Worm (Caenorhabditis elegans) whole organism, L2 larva: ENCODE results near the gene gon-14.
"Not testable (repeated sequence)": the region's sequence is repeated elsewhere in the genome, so short reads cannot be mapped to it uniquely, and the experiment has no call there.

Source experiments
- C34F6.9 ChIP-seq: fragments of 150-350 bp; optimal IDR thresholded peaks from 2 replicates; lab custom pipeline; 2014; ENCODE audit warnings: missing biosample characterization, missing genetic modification characterization
- F13H6.1 ChIP-seq: sonication (generic microtip); optimal IDR thresholded peaks from 2 replicates; lab custom pipeline; 2016; ENCODE audit warnings: missing genetic modification characterization, missing compliant biosample characterization
- R02D3.7 ChIP-seq: fragments of 150-350 bp; optimal IDR thresholded peaks from 2 replicates; lab custom pipeline; 2014; ENCODE audit warnings: missing biosample characterization, missing genetic modification characterization
- ZK546.5 ChIP-seq: sonication (generic microtip); optimal IDR thresholded peaks from 2 replicates; lab custom pipeline; 2017; ENCODE audit warnings: missing biosample characterization, missing genetic modification characterization
- alr-1 ChIP-seq: fragments of 150-350 bp; optimal IDR thresholded peaks from 2 replicates; lab custom pipeline; 2014; ENCODE audit warnings: missing biosample characterization, missing genetic modification characterization
- aly-2 ChIP-seq: fragments of 150-350 bp; optimal IDR thresholded peaks from 2 replicates; lab custom pipeline; 2014; ENCODE audit warnings: missing biosample characterization, missing genetic modification characterization
- ceh-82 ChIP-seq: fragments of 150-350 bp; optimal IDR thresholded peaks from 2 replicates; lab custom pipeline; 2014; ENCODE audit warnings: missing biosample characterization, missing genetic modification characterization
- crh-2 ChIP-seq: sonication (generic microtip); optimal IDR thresholded peaks from 2 replicates; lab custom pipeline; 2017; ENCODE audit warnings: missing biosample characterization, missing genetic modification characterization
- dmd-4 ChIP-seq: sonication (generic microtip); optimal IDR thresholded peaks from 2 replicates; lab custom pipeline; 2017; ENCODE audit warnings: missing biosample characterization, missing genetic modification characterization
- egl-27 ChIP-seq: sonication (generic microtip); optimal IDR thresholded peaks from 3 replicates; lab custom pipeline; 2017; ENCODE audit warnings: missing biosample characterization, missing genetic modification reagents, missing genetic modification characterization
- fos-1 ChIP-seq: fragments of 150-350 bp; optimal IDR thresholded peaks from 2 replicates; lab custom pipeline; 2014; ENCODE audit warnings: missing biosample characterization, missing genetic modification characterization
- gmeb-1 ChIP-seq: fragments of 150-350 bp; optimal IDR thresholded peaks from 2 replicates; lab custom pipeline; 2014; ENCODE audit warnings: missing biosample characterization, missing genetic modification characterization
- lin-11 ChIP-seq: fragments of 150-350 bp; sonication (generic microtip); optimal IDR thresholded peaks from 2 replicates; lab custom pipeline; 2014; ENCODE audit warnings: missing biosample characterization, missing genetic modification characterization, inconsistent platforms, mixed read lengths
- lin-13 ChIP-seq: fragments of 150-350 bp; optimal IDR thresholded peaks from 2 replicates; lab custom pipeline; 2014; ENCODE audit warnings: missing biosample characterization, missing genetic modification reagents, missing genetic modification characterization
- mab-5 ChIP-seq: fragments of 150-350 bp; optimal IDR thresholded peaks from 2 replicates; lab custom pipeline; 2014; ENCODE audit warnings: missing biosample characterization, missing genetic modification characterization
- mdl-1 ChIP-seq, 2 experiments: fragments of 150-350 bp in 1 of 2; sonication (generic microtip) in 1 of 2; optimal IDR thresholded peaks; 2 replicates each; lab custom pipeline; 2017; ENCODE audit warnings: missing biosample characterization in 2 of 2, missing genetic modification characterization in 2 of 2
- nhr-11 ChIP-seq: fragments of 150-350 bp; optimal IDR thresholded peaks from 2 replicates; lab custom pipeline; 2014; ENCODE audit warnings: missing biosample characterization, missing genetic modification characterization
- nhr-12 ChIP-seq: fragments of 150-350 bp; optimal IDR thresholded peaks from 2 replicates; lab custom pipeline; 2014; ENCODE audit warnings: missing biosample characterization, missing genetic modification characterization
- nhr-129 ChIP-seq: fragments of 150-350 bp; optimal IDR thresholded peaks from 2 replicates; lab custom pipeline; 2014; ENCODE audit warnings: missing biosample characterization, missing genetic modification characterization
- nhr-23 ChIP-seq: fragments of 150-350 bp; optimal IDR thresholded peaks from 2 replicates; lab custom pipeline; 2014; ENCODE audit warnings: missing biosample characterization, missing genetic modification reagents, missing genetic modification characterization
- nhr-237 ChIP-seq: fragments of 150-350 bp; optimal IDR thresholded peaks from 2 replicates; lab custom pipeline; 2014; ENCODE audit warnings: missing biosample characterization, missing genetic modification characterization
- nhr-25 ChIP-seq: fragments of 150-350 bp; sonication (generic microtip); optimal IDR thresholded peaks from 3 replicates; lab custom pipeline; 2014; ENCODE audit warnings: missing biosample characterization, missing genetic modification characterization
- sem-4 ChIP-seq: fragments of 150-350 bp; optimal IDR thresholded peaks from 2 replicates; lab custom pipeline; 2014; ENCODE audit warnings: missing biosample characterization, missing genetic modification reagents, missing genetic modification characterization
- skn-1 ChIP-seq: sonication (generic microtip); optimal IDR thresholded peaks from 2 replicates; lab custom pipeline; 2017; ENCODE audit warnings: missing biosample characterization, missing genetic modification characterization
- sma-9 ChIP-seq, 2 experiments: fragments of 150-350 bp in 1 of 2; sonication (generic microtip) in 1 of 2; optimal IDR thresholded peaks; 2 replicates each; lab custom pipeline; 2014 to 2016; ENCODE audit warnings: missing genetic modification characterization in 2 of 2, mild to moderate bottlenecking in 1 of 2, missing biosample characterization in 1 of 2, missing compliant biosample characterization in 1 of 2, missing genetic modification reagents in 1 of 2, moderate library complexity in 1 of 2
- unc-39 ChIP-seq: fragments of 150-350 bp; optimal IDR thresholded peaks from 2 replicates; lab custom pipeline; 2014; ENCODE audit warnings: missing biosample characterization, missing genetic modification characterization
- unc-55 ChIP-seq: fragments of 150-350 bp; sonication (generic microtip); optimal IDR thresholded peaks from 3 replicates; lab custom pipeline; 2014; ENCODE audit warnings: missing biosample characterization, missing genetic modification reagents, missing genetic modification characterization
- zag-1 ChIP-seq: fragments of 150-350 bp; optimal IDR thresholded peaks from 2 replicates; lab custom pipeline; 2014; ENCODE audit warnings: missing biosample characterization, missing genetic modification characterization
- ztf-11 ChIP-seq: sonication (generic microtip); optimal IDR thresholded peaks from 2 replicates; lab custom pipeline; 2017; ENCODE audit warnings: missing biosample characterization, missing genetic modification characterization
- ztf-4 ChIP-seq: fragments of 150-350 bp; optimal IDR thresholded peaks from 2 replicates; lab custom pipeline; 2014; ENCODE audit warnings: missing biosample characterization, missing genetic modification characterization

The gon-14 gene

ce11 chrV:6590283-6590682 lies 20.7 kb downstream of the gon-14 start, which contains the start of gene ZK1055.2:
ZK1055.2 (plus strand) TSS chrV:6590583.
- TF ChIP-seq skn-1, result no peak
- no peak for TF ChIP-seq mdl-1 (tag; optimal IDR thresholded peaks at IDR 0.05; lab: Kevin White, UChicago)
- TF ChIP-seq ztf-4 (tag; lab: Kevin White, UChicago), result no peak
- no peak for TF ChIP-seq sma-9 (GFP tag; optimal IDR thresholded peaks at IDR 0.05; lab: Kevin White, UChicago)
- TF ChIP-seq sma-9 (tag; optimal IDR thresholded peaks at IDR 0.05; lab: Kevin White, UChicago), result no peak
- TF ChIP-seq fos-1 (tag; lab: Kevin White, UChicago), result no peak
- TF ChIP-seq nhr-23, result no peak
- TF ChIP-seq, all 48 proteins: peak for 0

DNA sequence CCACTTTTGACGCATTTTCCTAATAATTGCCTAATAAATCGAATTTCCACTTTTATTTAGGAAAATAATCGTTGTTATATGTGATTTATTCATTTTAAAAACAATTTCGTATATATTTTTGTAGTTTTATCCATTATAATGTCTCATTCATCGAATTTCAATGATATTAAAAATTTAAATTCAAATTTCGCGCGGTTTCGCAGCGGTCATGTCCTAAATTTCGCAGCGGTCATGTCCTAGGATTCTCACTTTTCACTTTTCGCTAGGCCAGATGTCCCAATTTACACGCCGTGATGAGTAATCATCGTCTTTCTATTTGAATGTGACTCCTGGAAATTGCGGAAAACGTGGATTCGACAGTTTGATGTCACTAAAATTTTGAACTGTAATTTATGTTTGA lies 29.2 kb downstream of the gon-14 start, which contains the start of gene ZK1055.4:
Gene ZK1055.4 (plus strand): TSS at position 301 of the 400 bp plus-strand sequence.
- TF ChIP-seq ztf-11 (tag; lab: Kevin White, UChicago); ZK546.5; unc-39 (tag; lab: Kevin White, UChicago): not testable (repeated sequence)

ce11 chrV:6579992-6580391 lies 31.0 kb downstream of the gon-14 start, which contains the start of gene EGAP9.3:
EGAP9.3 (minus strand) TSS chrV:6580122.
- no peak for TF ChIP-seq R02D3.7 (tag; lab: Kevin White, UChicago)
- TF ChIP-seq fos-1 (tag; lab: Kevin White, UChicago), result peak; percentile 74

ce11 chrV:6576567-6576966 lies 34.4 kb downstream of the gon-14 start, which contains the start of gene EGAP9.4:
EGAP9.4 (plus strand) TSS chrV:6576867.
- TF ChIP-seq zag-1, result no peak
- no peak for TF ChIP-seq mab-5
- no peak for TF ChIP-seq alr-1 (tag; lab: Kevin White, UChicago)
- no peak for TF ChIP-seq F13H6.1 (tag; lab: Kevin White, UChicago)
- TF ChIP-seq dmd-4 (tag; lab: Kevin White, UChicago), result no peak
- TF ChIP-seq lin-13 (GFP tag; lab: Kevin White, UChicago), result no peak
- TF ChIP-seq nhr-12 (tag; lab: Kevin White, UChicago), result no peak
- no peak for TF ChIP-seq unc-39 (tag; lab: Kevin White, UChicago)
- TF ChIP-seq nhr-237, result no peak

ce11 chrV:6575406-6576130 lies 35.4 kb downstream of the gon-14 start, which contains the start of gene fut-2:
fut-2 (minus strand) TSS chrV:6575890.
- TF ChIP-seq nhr-11 (tag; lab: Kevin White, UChicago), result no peak
- no peak for TF ChIP-seq unc-39 (tag; lab: Kevin White, UChicago)
- TF ChIP-seq nhr-237, result no peak
- peak; percentile 98 for TF ChIP-seq fos-1 (tag; lab: Kevin White, UChicago)
- peak; percentile 3 for TF ChIP-seq crh-2 (tag; lab: Kevin White, UChicago)
- no peak for TF ChIP-seq aly-2 (tag; lab: Kevin White, UChicago)
- TF ChIP-seq, all 48 proteins: peak for 2

ce11 chrV:6565851-6566386 lies 45.0 kb downstream of the gon-14 start, which contains the start of gene K04A8.1:
K04A8.1 (plus strand) TSS chrV:6566336.
- TF ChIP-seq sem-4 (tag; lab: Kevin White, UChicago) (no peak), fos-1 (tag; lab: Kevin White, UChicago) (peak; percentile 59), crh-2 (tag; lab: Kevin White, UChicago) (peak; percentile 15)

DNA sequence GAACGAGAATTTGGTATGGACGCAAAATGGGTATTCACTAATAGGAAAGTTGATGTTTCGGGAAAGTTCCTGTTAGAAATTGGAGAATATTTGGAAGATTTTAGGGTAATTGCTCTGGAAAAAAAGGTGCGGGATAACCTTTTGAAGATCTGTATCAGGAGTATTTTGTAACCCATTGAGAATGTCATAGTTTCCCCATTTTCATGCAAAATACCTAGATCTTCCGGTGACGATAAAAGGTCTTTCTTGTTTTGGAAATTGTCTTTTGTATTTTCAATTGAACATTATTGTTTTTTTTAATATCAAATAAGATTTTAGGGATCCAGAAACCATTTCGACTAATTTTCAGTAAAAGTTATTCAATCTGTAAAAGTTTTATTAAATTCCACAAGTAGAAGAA lies 49.4 kb downstream of the gon-14 start, which contains the start of gene spp-19:
Gene spp-19 (minus strand): TSS at position 101 of the 400 bp plus-strand sequence.
- TF ChIP-seq nhr-129 (tag; lab: Kevin White, UChicago), result no peak
- no peak for TF ChIP-seq sem-4 (tag; lab: Kevin White, UChicago)
- no peak for TF ChIP-seq unc-55 (GFP tag; lab: Kevin White, UChicago)
- TF ChIP-seq ztf-4 (tag; lab: Kevin White, UChicago), result no peak
- TF ChIP-seq ceh-82 (tag; lab: Kevin White, UChicago), result no peak
- TF ChIP-seq ztf-11 (tag; lab: Kevin White, UChicago), result no peak
- TF ChIP-seq gmeb-1 (tag; lab: Kevin White, UChicago), result no peak
- TF ChIP-seq C34F6.9 (tag; lab: Kevin White, UChicago), result no peak
- TF ChIP-seq nhr-11 (tag; lab: Kevin White, UChicago), result no peak
- no peak for TF ChIP-seq nhr-25 (tag; lab: Kevin White, UChicago)
- no peak for TF ChIP-seq lin-11
- TF ChIP-seq egl-27, result no peak
